Fruit fly (Drosophila melanogaster) whole organism, pupa: ENCODE data around the gene CG6700.

Experiments
- CG10348 ChIP-seq: fragments of 200-800 bp; sonication (Bioruptor generic); IDR thresholded peaks from 2 replicates; pipeline ENCODE4 v1.3.6; 2022; ENCODE audit warnings: missing biosample characterization, missing genetic modification characterization
- CG13204 ChIP-seq: fragments of 200-800 bp; sonication (Bioruptor generic); optimal IDR thresholded peaks from 2 replicates; lab custom pipeline; 2018; ENCODE audit warnings: missing biosample characterization, mild to moderate bottlenecking, missing genetic modification characterization, moderate library complexity
- CG32121 ChIP-seq: fragments of 200-800 bp; sonication (Bioruptor generic); IDR thresholded peaks from 2 replicates; pipeline ENCODE4 v1.3.6; 2022; ENCODE audit warnings: missing biosample characterization, missing genetic modification characterization
- CG34367 ChIP-seq: fragments of 200-800 bp; sonication (Bioruptor generic); optimal IDR thresholded peaks from 2 replicates; lab custom pipeline; 2018; ENCODE audit warnings: missing biosample characterization, mild to moderate bottlenecking, missing genetic modification characterization
- CG8301 ChIP-seq: fragments of 200-800 bp; sonication (Bioruptor generic); optimal IDR thresholded peaks from 2 replicates; lab custom pipeline; 2018; ENCODE audit warnings: missing biosample characterization, mild to moderate bottlenecking, missing genetic modification characterization
- CG9948 ChIP-seq: fragments of 200-800 bp; sonication (Bioruptor generic); optimal IDR thresholded peaks from 2 replicates; lab custom pipeline; 2018; ENCODE audit warnings: missing biosample characterization, mild to moderate bottlenecking, missing genetic modification characterization, moderate library complexity
- D1 ChIP-seq: fragments of 200-800 bp; sonication (Bioruptor generic); optimal IDR thresholded peaks from 2 replicates; lab custom pipeline; 2018; ENCODE audit warnings: missing biosample characterization, mild to moderate bottlenecking, missing genetic modification characterization, moderate library complexity
- EcR ChIP-seq: fragments of 200-800 bp; sonication (Bioruptor generic); optimal IDR thresholded peaks from 3 replicates; lab custom pipeline; 2019; ENCODE audit warnings: missing biosample characterization, missing genetic modification characterization, mild to moderate bottlenecking, moderate library complexity, missing genetic modification reagents
- Ets98B ChIP-seq: fragments of 200-800 bp; sonication (Bioruptor generic); IDR thresholded peaks from 2 replicates; pipeline ENCODE4 v1.3.6; 2022; ENCODE audit warnings: missing biosample characterization, missing genetic modification characterization
- Pif1A ChIP-seq: fragments of 200-800 bp; sonication (Bioruptor generic); optimal IDR thresholded peaks from 3 replicates; lab custom pipeline; 2016; ENCODE audit warnings: missing biosample characterization, missing genetic modification characterization
- fd96Ca ChIP-seq: fragments of 200-800 bp; sonication (Bioruptor generic); IDR thresholded peaks from 3 replicates; pipeline ENCODE4 v1.3.6; 2022; ENCODE audit warnings: missing biosample characterization, missing genetic modification characterization
- gl ChIP-seq: fragments of 200-800 bp; sonication (Bioruptor generic); optimal IDR thresholded peaks from 2 replicates; lab custom pipeline; 2018; ENCODE audit warnings: missing biosample characterization, mild to moderate bottlenecking, missing genetic modification characterization
- rn ChIP-seq: fragments of 200-800 bp; sonication (Bioruptor generic); IDR thresholded peaks from 2 replicates; pipeline ENCODE4 v1.3.6; 2022; ENCODE audit warnings: missing biosample characterization, missing genetic modification characterization

The CG6700 gene

DNA sequence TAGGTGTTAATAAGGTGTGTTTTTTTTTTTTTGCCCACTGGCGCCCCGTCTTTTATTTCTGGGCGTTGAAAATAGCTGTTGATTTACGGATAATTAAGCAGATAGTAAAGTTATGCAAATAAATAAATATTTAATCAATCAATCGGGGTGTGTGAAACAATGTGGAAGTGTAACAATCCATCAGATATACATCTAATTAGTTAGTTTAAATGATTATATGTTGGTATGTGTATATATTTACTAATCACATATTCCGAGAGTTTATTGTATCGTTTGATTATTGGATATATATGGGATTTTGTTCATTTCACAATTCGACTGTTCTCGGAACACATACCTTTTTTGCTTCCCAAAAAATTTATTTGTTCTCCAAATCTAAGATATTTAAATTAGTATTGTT lies 52.5 kb downstream of the CG6700 start, which contains the start of gene CG31870:
TSS of gene CG31870 (plus strand) at position 301 of the 400 bp plus-strand sequence.
- TF ChIP-seq Pif1A (GFP tag; lab: Kevin White, UChicago): no peak
- no peak for TF ChIP-seq CG9948 (tag; lab: Kevin White, UChicago)
- TF ChIP-seq gl (tag; lab: Kevin White, UChicago): no peak
- TF ChIP-seq D1 (tag; lab: Kevin White, UChicago): no peak
- TF ChIP-seq fd96Ca (GFP tag; lab: Robert Waterston, UW): no peak
- no peak for TF ChIP-seq rn
- TF ChIP-seq CG10348 (GFP tag; lab: Robert Waterston, UW): no peak
- TF ChIP-seq CG13204 (GFP tag; lab: Kevin White, UChicago): no peak
- TF ChIP-seq CG32121: no peak
- TF ChIP-seq CG8301 (tag; lab: Kevin White, UChicago): no peak
- no peak for TF ChIP-seq CG34367 (tag; lab: Kevin White, UChicago)
- TF ChIP-seq Ets98B (GFP tag; lab: Robert Waterston, UW): no peak
- TF ChIP-seq EcR (GFP tag; lab: Kevin White, UChicago): no peak
- TF ChIP-seq, all 21 proteins: peak for 0
